Worm (Caenorhabditis elegans) whole organism, early embryonic: ENCODE measurements around the gene ZK1098.6.

Experiments
- B0310.2 ChIP-seq: sonication (generic microtip); optimal IDR thresholded peaks from 2 replicates; lab custom pipeline; 2016; ENCODE audit warnings: mild to moderate bottlenecking, missing genetic modification characterization, missing compliant biosample characterization
- F13C5.2 ChIP-seq: sonication (generic microtip); optimal IDR thresholded peaks from 2 replicates; lab custom pipeline; 2017; ENCODE audit warnings: mild to moderate bottlenecking, missing genetic modification characterization, inconsistent platforms, missing compliant biosample characterization
- aly-1 ChIP-seq: sonication (generic microtip); optimal IDR thresholded peaks from 2 replicates; lab custom pipeline; 2016; ENCODE audit warnings: missing genetic modification characterization, missing compliant biosample characterization
- ama-1 ChIP-seq: fragments of 150-350 bp; optimal IDR thresholded peaks from 2 replicates; lab custom pipeline; 2014
- ceh-13 ChIP-seq: fragments of 200-800 bp; sonication (Bioruptor generic); optimal IDR thresholded peaks from 2 replicates; lab custom pipeline; 2018; ENCODE audit warnings: mild to moderate bottlenecking, missing genetic modification characterization, missing compliant biosample characterization
- ceh-36 ChIP-seq: sonication (generic microtip); optimal IDR thresholded peaks from 2 replicates; lab custom pipeline; 2016; ENCODE audit warnings: missing genetic modification characterization, inconsistent platforms, missing compliant biosample characterization
- ets-7 ChIP-seq: sonication (generic microtip); optimal IDR thresholded peaks from 2 replicates; lab custom pipeline; 2016; ENCODE audit warnings: missing genotype, missing genetic modification characterization, missing compliant biosample characterization
- flt-1 ChIP-seq: fragments of 200-800 bp; sonication (Bioruptor generic); IDR thresholded peaks from 2 replicates; pipeline ENCODE4 v1.3.6; 2022; ENCODE audit warnings: missing genetic modification characterization, missing compliant biosample characterization
- hmbx-1 ChIP-seq: sonication (generic microtip); optimal IDR thresholded peaks from 2 replicates; lab custom pipeline; 2016; ENCODE audit warnings: mild to moderate bottlenecking, missing genetic modification characterization, missing compliant biosample characterization
- hmg-4 ChIP-seq: fragments of 200-800 bp; sonication (Bioruptor generic); optimal IDR thresholded peaks from 2 replicates; lab custom pipeline; 2018; ENCODE audit warnings: mild to moderate bottlenecking, missing genetic modification characterization, missing compliant biosample characterization
- hnd-1 ChIP-seq: sonication (generic microtip); optimal IDR thresholded peaks from 2 replicates; lab custom pipeline; 2016; ENCODE audit warnings: missing genetic modification characterization, missing compliant biosample characterization
- pes-1 ChIP-seq: fragments of 200-800 bp; sonication (Bioruptor generic); IDR thresholded peaks from 2 replicates; pipeline ENCODE4 v1.3.6; 2022; ENCODE audit warnings: missing genetic modification reagents, missing genetic modification characterization, missing compliant biosample characterization
- scrt-1 ChIP-seq: fragments of 200-800 bp; sonication (Bioruptor generic); IDR thresholded peaks from 2 replicates; pipeline ENCODE4 v1.3.6; 2022; ENCODE audit warnings: missing genetic modification characterization, missing compliant biosample characterization
- sea-1 ChIP-seq: fragments of 200-800 bp; sonication (Bioruptor generic); conservative IDR thresholded peaks from 2 replicates; pipeline ENCODE4 v1.3.6; 2022; ENCODE audit warnings: missing genetic modification characterization, missing compliant biosample characterization
- tbx-11 ChIP-seq: fragments of 200-800 bp; sonication (Bioruptor generic); IDR thresholded peaks from 2 replicates; pipeline ENCODE4 v1.3.6; 2022; ENCODE audit warnings: missing genetic modification characterization, missing compliant biosample characterization
- tbx-37 ChIP-seq: fragments of 200-800 bp; sonication (Bioruptor generic); conservative IDR thresholded peaks from 2 replicates; pipeline ENCODE4 v1.3.6; 2022; ENCODE audit warnings: missing genetic modification reagents, missing genetic modification characterization, missing compliant biosample characterization
- tra-4 ChIP-seq: sonication (generic microtip); optimal IDR thresholded peaks from 2 replicates; lab custom pipeline; 2017; ENCODE audit warnings: missing genetic modification characterization, missing compliant biosample characterization

ZK1098.6 gene

ce11 chrIII:9525252-9525651, 1.7 kb upstream of the ZK1098.6 start, which contains the start of gene trpp-3:
Gene trpp-3 (plus strand): TSS chrIII:9525552.
- TF ChIP-seq hmg-4 (GFP tag; lab: Kevin White, UChicago) (no peak), ama-1 (no peak), hnd-1 (tag; lab: Kevin White, UChicago) (no peak), tbx-11 (GFP tag; lab: Robert Waterston, UW) (no peak), F13C5.2 (tag; lab: Kevin White, UChicago) (no peak), pes-1 (GFP tag; lab: Robert Waterston, UW) (no peak), tbx-37 (GFP tag; lab: Robert Waterston, UW) (no peak), sea-1 (GFP tag; lab: Robert Waterston, UW) (no peak), hmbx-1 (tag; lab: Kevin White, UChicago) (no peak)

- no peak for TF ChIP-seq B0310.2 (tag; lab: Kevin White, UChicago)
- TF ChIP-seq hmbx-1 (tag; lab: Kevin White, UChicago), result no peak
- TF ChIP-seq pes-1 (GFP tag; lab: Robert Waterston, UW), result no peak
- TF ChIP-seq scrt-1, result no peak
- no peak for TF ChIP-seq tbx-37 (GFP tag; lab: Robert Waterston, UW)
- TF ChIP-seq hmg-4 (GFP tag; lab: Kevin White, UChicago), result no peak
- TF ChIP-seq ceh-36 (tag; lab: Kevin White, UChicago), result no peak
- TF ChIP-seq aly-1 (tag; lab: Kevin White, UChicago), result no peak
- TF ChIP-seq tbx-11 (GFP tag; lab: Robert Waterston, UW), result no peak
- no peak for TF ChIP-seq sea-1 (GFP tag; lab: Robert Waterston, UW)
- TF ChIP-seq hnd-1 (tag; lab: Kevin White, UChicago), result no peak
- no peak for TF ChIP-seq tra-4
- no peak for TF ChIP-seq flt-1
- no peak for TF ChIP-seq ama-1
- no peak for TF ChIP-seq F13C5.2 (tag; lab: Kevin White, UChicago)
Measured at ce11 chrIII:9528824-9529223, 1.9 kb downstream of the ZK1098.6 start, which contains the start of gene ZK1098.2. Gene ZK1098.2 (plus strand): TSS chrIII:9529159.

- TF ChIP-seq hnd-1 (tag; lab: Kevin White, UChicago) (no peak), pes-1 (GFP tag; lab: Robert Waterston, UW) (no peak), tbx-11 (GFP tag; lab: Robert Waterston, UW) (no peak), ets-7 (tag; lab: Kevin White, UChicago) (no peak), sea-1 (GFP tag; lab: Robert Waterston, UW) (no peak), ceh-13 (GFP tag; lab: Kevin White, UChicago) (no peak), B0310.2 (tag; lab: Kevin White, UChicago) (no peak), F13C5.2 (tag; lab: Kevin White, UChicago) (no peak), scrt-1 (no peak), ama-1 (no peak), hmbx-1 (tag; lab: Kevin White, UChicago) (no peak), ceh-36 (tag; lab: Kevin White, UChicago) (no peak), tbx-37 (GFP tag; lab: Robert Waterston, UW) (no peak), aly-1 (tag; lab: Kevin White, UChicago) (no peak), flt-1 (no peak), tra-4 (no peak), hmg-4 (GFP tag; lab: Kevin White, UChicago) (no peak)
Measured at ce11 chrIII:9538655-9539155, 11.8 kb downstream of the ZK1098.6 start, which contains the start of gene ZK1098.3. Gene ZK1098.3 (minus strand): TSS chrIII:9538705.

ce11 chrIII:9542280-9542679, 15.3 kb downstream of the ZK1098.6 start, which contains the start of gene mut-7:
Gene mut-7 (minus strand): TSS chrIII:9542380.
- TF ChIP-seq flt-1, result no peak

- no peak for TF ChIP-seq hmbx-1 (tag; lab: Kevin White, UChicago)
- no peak for TF ChIP-seq tbx-11 (GFP tag; lab: Robert Waterston, UW)
- no peak for TF ChIP-seq scrt-1
- no peak for TF ChIP-seq B0310.2 (tag; lab: Kevin White, UChicago)
- no peak for TF ChIP-seq flt-1
- no peak for TF ChIP-seq pes-1 (GFP tag; lab: Robert Waterston, UW)
- no peak for TF ChIP-seq ets-7 (tag; lab: Kevin White, UChicago)
Measured at ce11 chrIII:9542816-9543215, 15.9 kb downstream of the ZK1098.6 start, which contains the start of gene eif-2Balpha. Gene eif-2Balpha (plus strand): TSS chrIII:9543119.

- no peak for TF ChIP-seq ama-1
- no peak for TF ChIP-seq tbx-11 (GFP tag; lab: Robert Waterston, UW)
- no peak for TF ChIP-seq scrt-1
- TF ChIP-seq tbx-37 (GFP tag; lab: Robert Waterston, UW), result no peak
- TF ChIP-seq flt-1, result no peak
- TF ChIP-seq hmbx-1 (tag; lab: Kevin White, UChicago), result no peak
- TF ChIP-seq tra-4, result no peak
- TF ChIP-seq sea-1 (GFP tag; lab: Robert Waterston, UW), result no peak
- TF ChIP-seq B0310.2 (tag; lab: Kevin White, UChicago), result no peak
- TF ChIP-seq aly-1 (tag; lab: Kevin White, UChicago), result no peak
- TF ChIP-seq pes-1 (GFP tag; lab: Robert Waterston, UW), result no peak
- TF ChIP-seq hnd-1 (tag; lab: Kevin White, UChicago), result no peak
- TF ChIP-seq hmg-4 (GFP tag; lab: Kevin White, UChicago), result no peak
- TF ChIP-seq F13C5.2 (tag; lab: Kevin White, UChicago), result no peak
- no peak for TF ChIP-seq ceh-13 (GFP tag; lab: Kevin White, UChicago)
- TF ChIP-seq ceh-36 (tag; lab: Kevin White, UChicago), result no peak
Measured at ce11 chrIII:9544125-9544524, 17.2 kb downstream of the ZK1098.6 start, which contains the start of gene ZK1098.9. Gene ZK1098.9 (plus strand): TSS chrIII:9544425.

ce11 chrIII:9544820-9545219, 17.9 kb downstream of the ZK1098.6 start, which contains the start of gene ZK1098.12:
Gene ZK1098.12 (plus strand): TSS chrIII:9545120.
- TF ChIP-seq flt-1 (no peak), pes-1 (GFP tag; lab: Robert Waterston, UW) (no peak), ceh-36 (tag; lab: Kevin White, UChicago) (no peak), hmbx-1 (tag; lab: Kevin White, UChicago) (no peak), tbx-11 (GFP tag; lab: Robert Waterston, UW) (no peak), ama-1 (no peak), F13C5.2 (tag; lab: Kevin White, UChicago) (no peak), B0310.2 (tag; lab: Kevin White, UChicago) (no peak), scrt-1 (no peak), aly-1 (tag; lab: Kevin White, UChicago) (no peak), sea-1 (GFP tag; lab: Robert Waterston, UW) (no peak), ceh-13 (GFP tag; lab: Kevin White, UChicago) (no peak), tbx-37 (GFP tag; lab: Robert Waterston, UW) (no peak), hmg-4 (GFP tag; lab: Kevin White, UChicago) (no peak), tra-4 (no peak), ets-7 (tag; lab: Kevin White, UChicago) (no peak), hnd-1 (tag; lab: Kevin White, UChicago) (no peak)
